Fruit fly (Drosophila melanogaster) S2 (cell line): ENCODE data around the gene dnd.

Source experiments
- CG8478 ChIP-seq: fragments of >200 bp; optimal IDR thresholded peaks from 2 replicates; lab custom pipeline; 2018
- CTCF ChIP-seq, 2 experiments: fragments of >200 bp; optimal IDR thresholded peaks; 2 replicates each; lab custom pipeline; 2018

DNA sequence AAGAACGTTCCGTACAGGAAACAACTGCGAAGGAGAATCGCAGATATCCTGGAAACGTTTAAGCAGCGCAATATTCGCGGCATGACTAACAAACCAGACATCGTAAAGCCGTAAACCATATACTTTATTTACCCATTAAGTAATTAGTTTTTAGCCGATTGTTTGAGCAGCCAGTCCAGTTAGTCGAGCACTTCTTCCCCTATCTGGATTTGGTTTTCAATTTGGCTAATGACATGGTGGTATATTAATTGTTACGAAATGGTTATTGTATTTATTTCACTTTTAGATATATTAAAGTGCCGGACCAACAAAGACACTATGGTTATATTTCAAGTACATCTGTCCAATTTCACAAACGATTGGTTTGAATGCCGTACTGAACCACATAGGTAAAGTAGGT is 43.5 kb downstream of the dnd start, which contains the start of gene Gr93b:
- TF ChIP-seq CTCF (optimal IDR thresholded peaks at IDR 0.05; lab: Kevin White, UChicago) (no peak), CG8478 (lab: Kevin White, UChicago) (no peak)
